Worm (Caenorhabditis elegans) whole organism, L1 larva: ENCODE data around the gene cit-1.2.

Experiments used
- F16B12.6 ChIP-seq: fragments of 150-350 bp; optimal IDR thresholded peaks from 2 replicates; lab custom pipeline; 2014; ENCODE audit warnings: missing biosample characterization, missing genetic modification characterization
- Y116A8C.19 ChIP-seq: sonication (generic microtip); optimal IDR thresholded peaks from 2 replicates; lab custom pipeline; 2016; ENCODE audit warnings: missing compliant biosample characterization, missing genetic modification characterization, borderline replicate concordance
- alr-1 ChIP-seq: fragments of 200-800 bp; sonication (Bioruptor generic); optimal IDR thresholded peaks from 2 replicates; lab custom pipeline; 2018; ENCODE audit warnings: borderline replicate concordance, mild to moderate bottlenecking, missing genetic modification characterization, missing compliant biosample characterization
- ceh-88 ChIP-seq: fragments of 200-800 bp; sonication (Bioruptor generic); IDR thresholded peaks from 2 replicates; pipeline ENCODE4 v1.3.6; 2022; ENCODE audit warnings: missing genetic modification characterization, missing compliant biosample characterization
- ceh-90 ChIP-seq: sonication (generic microtip); optimal IDR thresholded peaks from 2 replicates; lab custom pipeline; 2016; ENCODE audit warnings: missing genetic modification characterization, missing compliant biosample characterization
- ces-1 ChIP-seq: fragments of 150-350 bp; optimal IDR thresholded peaks from 2 replicates; lab custom pipeline; 2014; ENCODE audit warnings: missing biosample characterization, missing genetic modification reagents, missing genetic modification characterization
- dpl-1 ChIP-seq, 3 experiments: fragments of 150-350 bp in 2 of 3; sonication (generic microtip) in 1 of 3; optimal IDR thresholded peaks; 2 replicates each; lab custom pipeline; 2014 to 2017; ENCODE audit warnings: missing biosample characterization in 3 of 3, missing genetic modification characterization in 3 of 3, missing genetic modification reagents in 3 of 3
- efl-1 ChIP-seq, 4 experiments: fragments of 150-350 bp; optimal IDR thresholded peaks in 3 of 4; peaks in 1 of 4; 1 replicate in 1 of 4; 2 replicates in 3 of 4; lab custom pipeline; 2014; ENCODE audit warnings: missing biosample characterization in 2 of 4, missing genetic modification characterization in 2 of 4, missing genetic modification reagents in 2 of 4
- efl-3 ChIP-seq: fragments of 200-800 bp; sonication (Bioruptor generic); optimal IDR thresholded peaks from 2 replicates; lab custom pipeline; 2018; ENCODE audit warnings: mild to moderate bottlenecking, missing genetic modification characterization, missing compliant biosample characterization
- egl-27 ChIP-seq, 2 experiments: fragments of 150-350 bp in 1 of 2; sonication (generic microtip); optimal IDR thresholded peaks; 3 replicates each; lab custom pipeline; 2017 to 2018; ENCODE audit warnings: missing biosample characterization in 2 of 2, missing genetic modification characterization in 2 of 2, missing genetic modification reagents in 2 of 2
- elt-2 ChIP-seq: sonication (generic microtip); optimal IDR thresholded peaks from 2 replicates; lab custom pipeline; 2016; ENCODE audit warnings: missing genetic modification characterization, mild to moderate bottlenecking, inconsistent platforms, missing compliant biosample characterization, missing genetic modification reagents
- fkh-4 ChIP-seq: sonication (generic microtip); optimal IDR thresholded peaks from 2 replicates; lab custom pipeline; 2016; ENCODE audit warnings: missing compliant biosample characterization, missing genetic modification characterization, borderline replicate concordance
- fkh-8 ChIP-seq: sonication (generic microtip); optimal IDR thresholded peaks from 2 replicates; lab custom pipeline; 2016; ENCODE audit warnings: mild to moderate bottlenecking, missing genetic modification characterization, missing compliant biosample characterization
- fos-1 ChIP-seq: fragments of 150-350 bp; optimal IDR thresholded peaks from 2 replicates; lab custom pipeline; 2014; ENCODE audit warnings: missing biosample characterization, missing genetic modification characterization
- grh-1 ChIP-seq: fragments of 200-800 bp; sonication (Bioruptor generic); IDR thresholded peaks from 2 replicates; pipeline ENCODE4 v1.3.6; 2022; ENCODE audit warnings: missing genetic modification reagents, missing genetic modification characterization, missing compliant biosample characterization
- hpl-2 ChIP-seq: fragments of 150-350 bp; optimal IDR thresholded peaks from 2 replicates; lab custom pipeline; 2014; ENCODE audit warnings: missing biosample characterization, missing genetic modification reagents, missing genetic modification characterization
- isw-1 ChIP-seq: fragments of 200-800 bp; sonication (Bioruptor generic); IDR thresholded peaks from 2 replicates; pipeline ENCODE4 v1.3.6; 2022; ENCODE audit warnings: missing genetic modification characterization, missing compliant biosample characterization
- lin-14 ChIP-seq: fragments of 200-800 bp; sonication (Bioruptor generic); optimal IDR thresholded peaks from 2 replicates; lab custom pipeline; 2018; ENCODE audit warnings: mild to moderate bottlenecking, missing genetic modification characterization, moderate library complexity, missing compliant biosample characterization
- lsy-2 ChIP-seq, 2 experiments: fragments of 150-350 bp; optimal IDR thresholded peaks; 2 replicates each; lab custom pipeline; 2014; ENCODE audit warnings: missing biosample characterization in 2 of 2, missing genetic modification characterization in 2 of 2
- mab-9 ChIP-seq: fragments of 200-800 bp; sonication (Bioruptor generic); IDR thresholded peaks from 2 replicates; pipeline ENCODE4 v1.3.6; 2022; ENCODE audit warnings: missing genetic modification reagents, missing genetic modification characterization, missing compliant biosample characterization
- mdl-1 ChIP-seq, 2 experiments: fragments of 150-350 bp; optimal IDR thresholded peaks; 2 replicates each; lab custom pipeline; 2014 to 2017; ENCODE audit warnings: missing biosample characterization in 2 of 2, missing genetic modification characterization in 2 of 2, inconsistent platforms in 1 of 2
- mef-2 ChIP-seq: fragments of 150-350 bp; optimal IDR thresholded peaks from 2 replicates; lab custom pipeline; 2014; ENCODE audit warnings: missing biosample characterization, missing genetic modification characterization
- nhr-11 ChIP-seq: fragments of 150-350 bp; optimal IDR thresholded peaks from 2 replicates; lab custom pipeline; 2014; ENCODE audit warnings: missing biosample characterization, missing genetic modification characterization
- nhr-12 ChIP-seq: sonication (generic microtip); optimal IDR thresholded peaks from 2 replicates; lab custom pipeline; 2017; ENCODE audit warnings: missing biosample characterization, missing genetic modification characterization
- nhr-19 ChIP-seq: fragments of 200-800 bp; sonication (Bioruptor generic); conservative IDR thresholded peaks from 2 replicates; pipeline ENCODE4 v1.3.6; 2022; ENCODE audit warnings: missing genetic modification characterization, missing compliant biosample characterization
- nhr-20 ChIP-seq: sonication (generic microtip); optimal IDR thresholded peaks from 2 replicates; lab custom pipeline; 2016; ENCODE audit warnings: mild to moderate bottlenecking, missing genetic modification characterization, missing compliant biosample characterization
- nhr-47 ChIP-seq: sonication (generic microtip); optimal IDR thresholded peaks from 2 replicates; lab custom pipeline; 2016; ENCODE audit warnings: mild to moderate bottlenecking, missing genetic modification characterization, moderate library complexity, missing compliant biosample characterization
- nhr-71 ChIP-seq: sonication (generic microtip); optimal IDR thresholded peaks from 2 replicates; lab custom pipeline; 2016; ENCODE audit warnings: mild to moderate bottlenecking, missing genetic modification characterization, moderate library complexity, missing compliant biosample characterization
- nhr-85 ChIP-seq: sonication (generic microtip); peaks from one replicate; lab custom pipeline; 2016; ENCODE audit warnings: missing genetic modification characterization, inconsistent platforms, missing compliant biosample characterization
- nhr-90 ChIP-seq: sonication (generic microtip); optimal IDR thresholded peaks from 2 replicates; lab custom pipeline; 2016; ENCODE audit warnings: mild to moderate bottlenecking, missing genetic modification characterization, missing compliant biosample characterization; ENCODE audit not compliant: poor library complexity
- pag-3 ChIP-seq: sonication (generic microtip); optimal IDR thresholded peaks from 2 replicates; lab custom pipeline; 2017; ENCODE audit warnings: missing genetic modification characterization, mild to moderate bottlenecking, missing compliant biosample characterization, antibody characterized with exemption, borderline replicate concordance; ENCODE audit not compliant: insufficient read depth
- sox-4 ChIP-seq: sonication (generic microtip); optimal IDR thresholded peaks from 2 replicates; lab custom pipeline; 2016; ENCODE audit warnings: missing genetic modification characterization, missing compliant biosample characterization
- sptf-1 ChIP-seq: fragments of 150-350 bp; optimal IDR thresholded peaks from 2 replicates; lab custom pipeline; 2014; ENCODE audit warnings: missing biosample characterization, missing genetic modification characterization
- sup-37 ChIP-seq: fragments of 200-800 bp; sonication (Bioruptor generic); optimal IDR thresholded peaks from 2 replicates; lab custom pipeline; 2018; ENCODE audit warnings: mild to moderate bottlenecking, missing genetic modification characterization, missing compliant biosample characterization
- swsn-7 ChIP-seq: sonication (generic microtip); optimal IDR thresholded peaks from 2 replicates; lab custom pipeline; 2016; ENCODE audit warnings: missing genetic modification characterization, missing compliant biosample characterization
- tbx-2 ChIP-seq: sonication (generic microtip); optimal IDR thresholded peaks from 2 replicates; lab custom pipeline; 2016; ENCODE audit warnings: missing genetic modification characterization, missing compliant biosample characterization
- tlp-1 ChIP-seq: fragments of 150-350 bp; optimal IDR thresholded peaks from 2 replicates; lab custom pipeline; 2014; ENCODE audit warnings: missing biosample characterization, missing genetic modification characterization
- unc-130 ChIP-seq: fragments of 150-350 bp; optimal IDR thresholded peaks from 2 replicates; lab custom pipeline; 2017; ENCODE audit warnings: missing biosample characterization, missing genetic modification characterization, inconsistent platforms
- unc-62 ChIP-seq: fragments of 150-350 bp; optimal IDR thresholded peaks from 2 replicates; lab custom pipeline; 2014; ENCODE audit warnings: missing biosample characterization, missing genetic modification reagents, missing genetic modification characterization
- unc-98 ChIP-seq: fragments of 200-800 bp; sonication (Bioruptor generic); IDR thresholded peaks from 2 replicates; pipeline ENCODE4 v1.3.6; 2022; ENCODE audit warnings: missing genetic modification characterization, missing compliant biosample characterization
- ztf-11 ChIP-seq, 2 experiments: sonication (generic microtip); optimal IDR thresholded peaks; 2 replicates each; lab custom pipeline; 2016 to 2017; ENCODE audit warnings: missing genetic modification characterization in 2 of 2, missing biosample characterization in 1 of 2, missing compliant biosample characterization in 1 of 2

cit-1.2 gene

ce11 chrIII:7978723-7979122 lies 31.8 kb upstream of the cit-1.2 start (continued):
- TF ChIP-seq fkh-4 (no peak), hpl-2 (GFP tag; lab: Kevin White, UChicago) (no peak), grh-1 (no peak), unc-98 (GFP tag; lab: Robert Waterston, UW) (no peak), mef-2 (tag; lab: Kevin White, UChicago) (no peak), alr-1 (tag; lab: Kevin White, UChicago) (no peak), dpl-1 (GFP tag; optimal IDR thresholded peaks at IDR 0.05; lab: Kevin White, UChicago) (peak; percentile 20 to 46 (median 26)), sptf-1 (no peak), pag-3 (tag; lab: Kevin White, UChicago) (no peak), swsn-7 (tag; lab: Kevin White, UChicago) (peak; percentile 59), nhr-12 (tag; lab: Kevin White, UChicago) (no peak), ceh-88 (GFP tag; lab: Robert Waterston, UW) (peak; percentile 27; the same call in 1 of the 2 replicates), fkh-8 (tag; lab: Kevin White, UChicago) (no peak), mdl-1 (tag; optimal IDR thresholded peaks at IDR 0.05; lab: Kevin White, UChicago) (no peak), Y116A8C.19 (tag; lab: Kevin White, UChicago) (no peak), elt-2 (tag; lab: Kevin White, UChicago) (peak; percentile 5), unc-130 (tag; lab: Kevin White, UChicago) (peak; percentile 3), efl-3 (GFP tag; lab: Kevin White, UChicago) (no peak), tbx-2 (peak; percentile 51), nhr-47 (tag; lab: Kevin White, UChicago) (peak; percentile 60), nhr-19 (peak; percentile 68), egl-27 (tag; optimal IDR thresholded peaks at IDR 0.05; lab: Kevin White, UChicago) (no peak), efl-1 (optimal IDR thresholded peaks at IDR 0.05; lab: Kevin White, UChicago) (peak; percentile 68 to 79), efl-1 (GFP tag; optimal IDR thresholded peaks at IDR 0.05 in 1 of 2; lab: Kevin White, UChicago) (peak; percentile 46 to 92), ceh-90 (no peak), mab-9 (GFP tag; lab: Robert Waterston, UW) (no peak), nhr-71 (tag; lab: Kevin White, UChicago) (peak; percentile 74), ztf-11 (tag; optimal IDR thresholded peaks at IDR 0.05; lab: Kevin White, UChicago) (no peak), sup-37 (no peak), F16B12.6 (peak; percentile 40), ces-1 (GFP tag; lab: Kevin White, UChicago) (no peak), nhr-11 (tag; lab: Kevin White, UChicago) (no peak), lsy-2 (tag; optimal IDR thresholded peaks at IDR 0.05; lab: Kevin White, UChicago) (peak; percentile 57 to 67), nhr-20 (tag; lab: Kevin White, UChicago) (peak; percentile 78), sox-4 (tag; lab: Kevin White, UChicago) (no peak), unc-62 (GFP tag; lab: Kevin White, UChicago) (no peak), tlp-1 (no peak), isw-1 (GFP tag; lab: Robert Waterston, UW) (no peak), fos-1 (tag; lab: Kevin White, UChicago) (peak; percentile 50)

ce11 chrIII:7979659-7980058 lies 30.9 kb upstream of the cit-1.2 start, which contains the start of gene clp-1:
clp-1 (plus strand) TSS chrIII:7979959.
- peak; percentile 11 for TF ChIP-seq nhr-85 (tag; lab: Kevin White, UChicago)
- TF ChIP-seq lin-14: peak; percentile 44
- no peak for TF ChIP-seq nhr-90 (tag; lab: Kevin White, UChicago)
- TF ChIP-seq, all 84 proteins: peak for 2
